Worm (Caenorhabditis elegans) whole organism, early embryonic: ENCODE data around the gene F30B5.11.

ENCODE experiments used
- B0310.2 ChIP-seq: sonication (generic microtip); optimal IDR thresholded peaks from 2 replicates; lab custom pipeline; 2016; ENCODE audit warnings: mild to moderate bottlenecking, missing genetic modification characterization, missing compliant biosample characterization
- F13C5.2 ChIP-seq: sonication (generic microtip); optimal IDR thresholded peaks from 2 replicates; lab custom pipeline; 2017; ENCODE audit warnings: mild to moderate bottlenecking, missing genetic modification characterization, inconsistent platforms, missing compliant biosample characterization
- aly-1 ChIP-seq: sonication (generic microtip); optimal IDR thresholded peaks from 2 replicates; lab custom pipeline; 2016; ENCODE audit warnings: missing genetic modification characterization, missing compliant biosample characterization
- ama-1 ChIP-seq: fragments of 150-350 bp; optimal IDR thresholded peaks from 2 replicates; lab custom pipeline; 2014
- ceh-13 ChIP-seq: fragments of 200-800 bp; sonication (Bioruptor generic); optimal IDR thresholded peaks from 2 replicates; lab custom pipeline; 2018; ENCODE audit warnings: mild to moderate bottlenecking, missing genetic modification characterization, missing compliant biosample characterization
- ceh-36 ChIP-seq: sonication (generic microtip); optimal IDR thresholded peaks from 2 replicates; lab custom pipeline; 2016; ENCODE audit warnings: missing genetic modification characterization, inconsistent platforms, missing compliant biosample characterization
- ets-7 ChIP-seq: sonication (generic microtip); optimal IDR thresholded peaks from 2 replicates; lab custom pipeline; 2016; ENCODE audit warnings: missing genotype, missing genetic modification characterization, missing compliant biosample characterization
- flt-1 ChIP-seq: fragments of 200-800 bp; sonication (Bioruptor generic); IDR thresholded peaks from 2 replicates; pipeline ENCODE4 v1.3.6; 2022; ENCODE audit warnings: missing genetic modification characterization, missing compliant biosample characterization
- hmbx-1 ChIP-seq: sonication (generic microtip); optimal IDR thresholded peaks from 2 replicates; lab custom pipeline; 2016; ENCODE audit warnings: mild to moderate bottlenecking, missing genetic modification characterization, missing compliant biosample characterization
- hmg-4 ChIP-seq: fragments of 200-800 bp; sonication (Bioruptor generic); optimal IDR thresholded peaks from 2 replicates; lab custom pipeline; 2018; ENCODE audit warnings: mild to moderate bottlenecking, missing genetic modification characterization, missing compliant biosample characterization
- hnd-1 ChIP-seq: sonication (generic microtip); optimal IDR thresholded peaks from 2 replicates; lab custom pipeline; 2016; ENCODE audit warnings: missing genetic modification characterization, missing compliant biosample characterization
- pes-1 ChIP-seq: fragments of 200-800 bp; sonication (Bioruptor generic); IDR thresholded peaks from 2 replicates; pipeline ENCODE4 v1.3.6; 2022; ENCODE audit warnings: missing genetic modification reagents, missing genetic modification characterization, missing compliant biosample characterization
- scrt-1 ChIP-seq: fragments of 200-800 bp; sonication (Bioruptor generic); IDR thresholded peaks from 2 replicates; pipeline ENCODE4 v1.3.6; 2022; ENCODE audit warnings: missing genetic modification characterization, missing compliant biosample characterization
- sea-1 ChIP-seq: fragments of 200-800 bp; sonication (Bioruptor generic); conservative IDR thresholded peaks from 2 replicates; pipeline ENCODE4 v1.3.6; 2022; ENCODE audit warnings: missing genetic modification characterization, missing compliant biosample characterization
- tbx-11 ChIP-seq: fragments of 200-800 bp; sonication (Bioruptor generic); IDR thresholded peaks from 2 replicates; pipeline ENCODE4 v1.3.6; 2022; ENCODE audit warnings: missing genetic modification characterization, missing compliant biosample characterization
- tbx-37 ChIP-seq: fragments of 200-800 bp; sonication (Bioruptor generic); conservative IDR thresholded peaks from 2 replicates; pipeline ENCODE4 v1.3.6; 2022; ENCODE audit warnings: missing genetic modification reagents, missing genetic modification characterization, missing compliant biosample characterization
- tra-4 ChIP-seq: sonication (generic microtip); optimal IDR thresholded peaks from 2 replicates; lab custom pipeline; 2017; ENCODE audit warnings: missing genetic modification characterization, missing compliant biosample characterization

The F30B5.11 gene

DNA sequence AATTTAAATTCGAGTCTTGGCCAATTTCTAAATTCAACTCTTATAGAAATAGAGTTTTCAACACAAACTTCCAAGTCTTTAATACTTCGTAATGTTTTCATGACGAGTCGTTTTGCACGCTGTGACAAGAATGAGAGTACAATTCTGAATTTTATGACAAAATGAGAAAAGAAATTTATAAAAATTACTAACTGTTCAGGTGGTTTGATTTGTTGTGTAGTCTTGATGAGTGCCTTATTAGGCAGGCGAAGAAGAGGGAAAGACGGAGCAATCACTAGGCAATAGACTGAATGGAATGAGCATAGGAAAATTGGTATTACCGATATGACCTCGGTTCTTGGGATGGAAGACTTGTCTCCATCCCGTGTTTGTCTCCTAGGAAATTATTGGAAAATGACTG lies at the start of gene F30B5.11:
Gene F30B5.11, minus strand, starts transcription at position 101 of the 400 bp plus-strand sequence.
- TF ChIP-seq tbx-11 (GFP tag; lab: Robert Waterston, UW) (no peak), tbx-37 (GFP tag; lab: Robert Waterston, UW) (no peak), flt-1 (no peak), B0310.2 (tag; lab: Kevin White, UChicago) (no peak), ets-7 (tag; lab: Kevin White, UChicago) (no peak), aly-1 (tag; lab: Kevin White, UChicago) (no peak), tra-4 (tag; lab: Kevin White, UChicago) (no peak), hmg-4 (GFP tag; lab: Kevin White, UChicago) (no peak), hmbx-1 (tag; lab: Kevin White, UChicago) (no peak), scrt-1 (no peak), ceh-36 (tag; lab: Kevin White, UChicago) (no peak), sea-1 (GFP tag; lab: Robert Waterston, UW) (no peak), hnd-1 (no peak), pes-1 (GFP tag; lab: Robert Waterston, UW) (no peak), F13C5.2 (no peak), ceh-13 (no peak)

- TF ChIP-seq tra-4 (tag; lab: Kevin White, UChicago) (no peak), ets-7 (tag; lab: Kevin White, UChicago) (no peak), flt-1 (no peak), tbx-11 (GFP tag; lab: Robert Waterston, UW) (no peak), aly-1 (tag; lab: Kevin White, UChicago) (no peak), hmbx-1 (tag; lab: Kevin White, UChicago) (no peak), hnd-1 (no peak), sea-1 (GFP tag; lab: Robert Waterston, UW) (no peak), hmg-4 (GFP tag; lab: Kevin White, UChicago) (no peak)
These were observed 49.4 kb upstream of the F30B5.11 start, which contains the start of gene F36A4.3 for ce11 chrIV:4269308-4269707. Gene F36A4.3 (plus strand): TSS chrIV:4269608.

- TF ChIP-seq ceh-13 (no peak), sea-1 (GFP tag; lab: Robert Waterston, UW) (no peak), tra-4 (tag; lab: Kevin White, UChicago) (no peak), hmbx-1 (tag; lab: Kevin White, UChicago) (no peak), aly-1 (tag; lab: Kevin White, UChicago) (no peak)
These were observed 47.4 kb upstream of the F30B5.11 start, which contains the start of gene F36A4.4 for ce11 chrIV:4267320-4267719. Gene F36A4.4 (plus strand): TSS chrIV:4267620.

- TF ChIP-seq hmg-4 (GFP tag; lab: Kevin White, UChicago), result no peak
- no peak for TF ChIP-seq ama-1 (lab: Kevin White, UChicago)
- TF ChIP-seq F13C5.2, result no peak
- TF ChIP-seq B0310.2 (tag; lab: Kevin White, UChicago), result no peak
- TF ChIP-seq ceh-13, result no peak
These were observed 46.1 kb upstream of the F30B5.11 start for ce11 chrIV:4265951-4266350.

- TF ChIP-seq B0310.2 (tag; lab: Kevin White, UChicago) (no peak), hmg-4 (GFP tag; lab: Kevin White, UChicago) (no peak), sea-1 (GFP tag; lab: Robert Waterston, UW) (no peak), scrt-1 (no peak), ets-7 (tag; lab: Kevin White, UChicago) (no peak), F13C5.2 (no peak), aly-1 (tag; lab: Kevin White, UChicago) (no peak), ceh-13 (no peak), ama-1 (lab: Kevin White, UChicago) (no peak), flt-1 (no peak), hmbx-1 (tag; lab: Kevin White, UChicago) (no peak), tbx-11 (GFP tag; lab: Robert Waterston, UW) (no peak), pes-1 (GFP tag; lab: Robert Waterston, UW) (no peak), hnd-1 (no peak), tbx-37 (GFP tag; lab: Robert Waterston, UW) (no peak), tra-4 (tag; lab: Kevin White, UChicago) (no peak), ceh-36 (tag; lab: Kevin White, UChicago) (no peak)
These were observed 45.3 kb upstream of the F30B5.11 start, which contains the start of gene F36A4.5 for ce11 chrIV:4265224-4265623. Gene F36A4.5 (plus strand): TSS chrIV:4265524.

DNA sequence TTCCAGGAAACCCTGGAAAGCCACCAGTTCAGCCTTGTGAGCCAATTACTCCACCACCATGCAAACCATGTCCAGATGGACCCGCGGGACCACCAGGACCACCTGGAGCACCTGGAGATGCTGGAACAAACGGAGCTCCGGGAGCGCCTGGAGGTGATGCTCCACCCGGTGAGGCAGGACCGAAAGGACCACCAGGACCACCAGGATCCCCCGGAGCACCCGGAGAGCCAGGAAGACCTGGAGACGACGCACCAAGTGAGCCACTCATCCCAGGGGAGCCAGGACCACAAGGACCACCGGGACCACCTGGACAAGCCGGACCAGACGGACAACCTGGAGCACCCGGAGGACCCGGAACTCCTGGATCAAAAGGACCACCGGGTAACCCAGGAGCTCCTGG lies 44.8 kb upstream of the F30B5.11 start:
- TF ChIP-seq tra-4 (tag; lab: Kevin White, UChicago), result no peak
- TF ChIP-seq scrt-1, result no peak
- no peak for TF ChIP-seq hnd-1
- TF ChIP-seq ama-1 (lab: Kevin White, UChicago), result no peak
- no peak for TF ChIP-seq pes-1 (GFP tag; lab: Robert Waterston, UW)
- no peak for TF ChIP-seq tbx-37 (GFP tag; lab: Robert Waterston, UW)
- TF ChIP-seq hmg-4 (GFP tag; lab: Kevin White, UChicago), result no peak
- TF ChIP-seq hmbx-1 (tag; lab: Kevin White, UChicago), result no peak
- TF ChIP-seq F13C5.2, result no peak
- no peak for TF ChIP-seq ceh-13
- no peak for TF ChIP-seq tbx-11 (GFP tag; lab: Robert Waterston, UW)
- no peak for TF ChIP-seq B0310.2 (tag; lab: Kevin White, UChicago)
- TF ChIP-seq sea-1 (GFP tag; lab: Robert Waterston, UW), result no peak
- no peak for TF ChIP-seq ceh-36 (tag; lab: Kevin White, UChicago)
- no peak for TF ChIP-seq ets-7 (tag; lab: Kevin White, UChicago)
- no peak for TF ChIP-seq flt-1
- no peak for TF ChIP-seq aly-1 (tag; lab: Kevin White, UChicago)

DNA sequence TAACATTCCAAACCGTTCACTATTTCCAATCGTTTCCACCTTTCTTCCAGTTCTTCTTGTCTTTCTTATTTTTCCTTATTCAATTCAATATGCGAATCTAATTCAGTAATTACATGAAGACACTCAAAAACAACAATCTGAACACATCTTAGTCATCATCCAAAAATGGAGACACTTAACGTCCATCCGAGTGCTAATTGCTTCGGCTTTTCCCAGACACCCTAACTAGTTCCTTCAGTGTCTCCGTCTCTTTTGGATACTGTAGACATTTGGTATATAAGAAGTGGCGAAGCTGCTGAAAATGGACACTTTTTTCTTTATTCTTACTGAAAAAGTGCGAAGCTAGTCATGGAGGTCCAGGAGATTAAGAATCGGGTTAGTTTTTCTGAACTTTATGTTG lies 43.1 kb upstream of the F30B5.11 start, which contains the start of gene col-33:
Gene col-33, plus strand, starts transcription at position 301 of the 400 bp plus-strand sequence.
- no peak for TF ChIP-seq F13C5.2
- TF ChIP-seq tbx-37 (GFP tag; lab: Robert Waterston, UW), result no peak

- TF ChIP-seq ceh-36 (tag; lab: Kevin White, UChicago) (no peak), B0310.2 (tag; lab: Kevin White, UChicago) (no peak), ama-1 (lab: Kevin White, UChicago) (no peak), hnd-1 (no peak), F13C5.2 (no peak), flt-1 (no peak), hmbx-1 (tag; lab: Kevin White, UChicago) (no peak), ceh-13 (no peak), hmg-4 (GFP tag; lab: Kevin White, UChicago) (no peak), sea-1 (GFP tag; lab: Robert Waterston, UW) (no peak), tbx-11 (GFP tag; lab: Robert Waterston, UW) (no peak), ets-7 (tag; lab: Kevin White, UChicago) (no peak), pes-1 (GFP tag; lab: Robert Waterston, UW) (no peak), tbx-37 (GFP tag; lab: Robert Waterston, UW) (no peak), tra-4 (tag; lab: Kevin White, UChicago) (no peak), scrt-1 (no peak), aly-1 (tag; lab: Kevin White, UChicago) (no peak)
These were observed 39.5 kb upstream of the F30B5.11 start for ce11 chrIV:4259433-4259832.
